Worm (Caenorhabditis elegans) whole organism, dauer: ENCODE results near the gene ver-3.

ENCODE experiments used
- unc-62 ChIP-seq: sonication (generic microtip); optimal IDR thresholded peaks from 2 replicates; lab custom pipeline; 2017; ENCODE audit warnings: missing biosample characterization, missing genetic modification reagents, missing genetic modification characterization

ver-3 gene

ce11 chrX:11016100-11016499 lies 23.8 kb downstream of the ver-3 start, which contains the start of gene egl-15:
egl-15 (plus strand) TSS chrX:11016400.
- no peak for TF ChIP-seq unc-62 (GFP tag; lab: Kevin White, UChicago)

- TF ChIP-seq unc-62 (GFP tag; lab: Kevin White, UChicago) = no peak
Observed at ce11 chrX:11028617-11029016, 36.3 kb downstream of the ver-3 start, which contains the start of gene ldb-1. ldb-1 (plus strand) TSS chrX:11028917.

DNA sequence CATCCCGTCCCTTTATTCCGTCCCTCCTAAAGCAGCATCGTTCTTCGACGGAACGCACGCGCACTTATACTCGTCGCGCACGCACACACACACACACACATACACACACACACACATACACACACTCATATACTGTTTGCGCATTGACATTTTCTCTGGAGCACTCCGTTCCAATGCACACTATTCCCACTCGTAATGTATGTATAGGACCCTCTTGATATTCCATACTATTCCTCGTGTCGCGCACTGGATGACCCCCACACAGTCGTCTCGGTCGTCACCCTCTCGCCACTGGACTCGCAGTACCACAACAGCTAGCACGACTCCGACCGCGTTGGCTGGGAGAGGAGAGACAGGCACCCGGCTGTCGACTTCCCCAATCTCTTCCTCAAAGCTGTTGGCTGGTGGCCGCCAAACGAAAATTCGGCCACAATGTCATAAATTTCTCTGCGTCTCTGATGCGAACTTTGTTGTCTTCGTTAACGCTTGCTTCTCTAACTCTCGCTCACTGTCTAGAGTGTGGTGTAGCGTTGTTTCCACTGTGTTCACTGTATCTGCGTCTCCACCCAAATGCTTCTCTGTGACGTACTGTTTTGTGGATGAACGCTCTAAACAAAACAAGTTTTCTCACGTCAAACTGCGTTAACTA lies 38.9 kb downstream of the ver-3 start:
- no peak for TF ChIP-seq unc-62 (GFP tag; lab: Kevin White, UChicago)

- TF ChIP-seq unc-62 (GFP tag; lab: Kevin White, UChicago) = no peak
Observed at ce11 chrX:11031869-11032268, 39.6 kb downstream of the ver-3 start.

DNA sequence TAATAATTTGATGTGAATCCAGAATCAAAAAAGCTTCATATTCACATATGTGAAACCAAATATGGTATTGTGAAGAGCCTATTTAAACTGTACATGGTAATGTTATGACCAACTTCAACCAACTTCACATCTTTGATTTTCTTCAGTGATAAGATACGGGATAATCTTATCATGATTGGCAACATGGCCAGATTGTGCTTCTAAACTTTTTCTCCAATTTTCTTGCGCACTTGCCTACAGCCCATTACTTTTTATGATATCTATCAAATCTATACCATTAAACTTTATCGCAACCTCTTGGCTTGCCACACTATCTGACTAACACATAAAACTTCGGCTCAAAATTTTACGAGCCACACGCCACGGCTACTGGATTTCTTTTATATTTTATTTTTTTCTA lies 40.1 kb downstream of the ver-3 start:
- TF ChIP-seq unc-62 (GFP tag; lab: Kevin White, UChicago) = no peak

DNA sequence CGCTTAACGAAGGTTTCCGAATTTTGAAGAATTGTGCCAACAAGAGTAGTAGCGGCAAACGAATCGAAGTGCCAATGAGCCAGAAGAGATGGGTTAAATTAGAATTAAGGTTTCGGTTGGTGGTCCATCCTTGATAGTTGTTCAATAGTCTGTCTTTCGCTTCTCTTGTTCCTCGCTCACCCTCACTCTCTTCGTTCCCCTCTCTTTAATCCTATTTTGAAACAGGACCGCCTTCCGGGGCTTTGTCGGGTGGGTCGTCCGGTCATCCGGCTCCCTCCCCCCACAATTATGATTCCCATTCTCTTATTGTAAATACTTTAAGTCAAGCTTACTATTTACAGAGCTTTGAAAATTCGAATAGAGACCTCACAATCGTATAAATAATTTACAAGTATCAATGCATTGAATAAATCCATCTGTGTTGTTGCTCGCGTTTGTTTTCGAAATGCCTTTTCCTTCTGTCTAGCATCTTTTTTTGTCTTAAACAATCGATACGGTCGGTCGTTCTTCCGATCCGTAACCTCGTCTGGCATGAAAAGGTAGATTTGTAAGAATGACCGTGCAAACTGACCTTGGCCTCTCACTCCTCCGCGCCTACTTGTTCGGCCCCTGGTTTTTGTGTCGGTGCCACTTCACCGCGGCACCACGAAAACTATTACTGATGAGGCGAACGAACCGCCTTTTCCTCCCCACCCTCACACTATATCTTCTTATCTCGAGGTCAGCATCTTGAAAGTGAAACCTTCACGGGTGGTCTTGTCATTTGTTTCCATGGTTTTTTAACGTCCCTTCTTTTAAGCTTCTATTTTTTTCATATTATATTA lies 41.1 kb downstream of the ver-3 start:
- no peak for TF ChIP-seq unc-62 (GFP tag; lab: Kevin White, UChicago)

- no peak for TF ChIP-seq unc-62 (GFP tag; lab: Kevin White, UChicago)
Observed at ce11 chrX:11033952-11034287, 41.6 kb downstream of the ver-3 start.

DNA sequence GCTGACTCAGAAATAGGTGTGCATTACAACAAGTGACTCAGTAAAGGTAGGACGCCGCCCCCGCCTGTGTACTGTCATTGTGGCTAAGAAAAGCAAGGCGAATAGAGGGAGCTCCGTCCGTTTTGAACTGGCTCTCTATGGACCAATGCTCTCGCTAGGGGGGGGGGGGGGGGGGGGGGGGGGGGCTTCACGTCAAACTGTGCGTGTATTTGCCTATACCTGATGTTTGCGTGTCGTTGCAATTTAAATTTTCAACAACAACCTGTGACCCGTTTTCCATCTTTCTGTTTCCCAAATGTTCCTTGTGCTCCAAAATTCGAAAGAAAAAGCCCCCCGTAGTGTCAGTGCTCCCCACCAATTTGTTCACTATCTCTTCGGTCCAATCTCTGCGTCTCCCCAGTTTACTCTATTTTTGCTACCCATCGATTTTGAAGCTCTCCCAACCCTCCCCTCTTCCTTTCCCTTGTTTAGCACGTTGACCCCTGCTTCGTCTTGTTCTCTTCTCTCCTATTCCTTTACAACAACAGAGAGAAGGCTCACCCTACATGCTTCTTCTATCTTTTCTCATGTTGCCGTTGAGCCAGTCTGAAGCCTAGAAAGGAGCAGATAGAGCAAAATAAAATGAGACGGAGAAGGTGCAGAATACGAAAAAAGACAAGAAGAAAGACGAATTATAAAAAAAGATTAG lies 42.3 kb downstream of the ver-3 start:
- TF ChIP-seq unc-62 (GFP tag; lab: Kevin White, UChicago) = no peak

DNA sequence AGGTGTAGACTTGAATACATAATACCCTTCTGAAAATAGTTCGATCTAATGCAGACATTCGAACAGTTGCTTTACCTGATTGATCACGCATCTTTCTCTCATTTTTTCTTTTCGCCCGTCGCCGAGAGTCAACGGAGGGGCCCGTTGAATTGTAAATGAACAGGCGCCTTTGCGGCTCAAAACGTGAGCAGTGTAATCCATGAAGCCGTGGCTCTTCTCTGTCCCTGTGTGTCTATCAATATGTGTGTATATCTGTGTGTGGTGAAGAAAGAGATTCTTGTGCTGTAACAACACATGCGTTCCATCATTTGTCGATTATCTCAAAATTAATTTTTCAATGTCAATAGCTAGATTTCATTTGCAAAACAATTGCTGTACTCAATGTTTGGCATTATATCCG lies 43.3 kb downstream of the ver-3 start:
- no peak for TF ChIP-seq unc-62 (GFP tag; lab: Kevin White, UChicago)

DNA sequence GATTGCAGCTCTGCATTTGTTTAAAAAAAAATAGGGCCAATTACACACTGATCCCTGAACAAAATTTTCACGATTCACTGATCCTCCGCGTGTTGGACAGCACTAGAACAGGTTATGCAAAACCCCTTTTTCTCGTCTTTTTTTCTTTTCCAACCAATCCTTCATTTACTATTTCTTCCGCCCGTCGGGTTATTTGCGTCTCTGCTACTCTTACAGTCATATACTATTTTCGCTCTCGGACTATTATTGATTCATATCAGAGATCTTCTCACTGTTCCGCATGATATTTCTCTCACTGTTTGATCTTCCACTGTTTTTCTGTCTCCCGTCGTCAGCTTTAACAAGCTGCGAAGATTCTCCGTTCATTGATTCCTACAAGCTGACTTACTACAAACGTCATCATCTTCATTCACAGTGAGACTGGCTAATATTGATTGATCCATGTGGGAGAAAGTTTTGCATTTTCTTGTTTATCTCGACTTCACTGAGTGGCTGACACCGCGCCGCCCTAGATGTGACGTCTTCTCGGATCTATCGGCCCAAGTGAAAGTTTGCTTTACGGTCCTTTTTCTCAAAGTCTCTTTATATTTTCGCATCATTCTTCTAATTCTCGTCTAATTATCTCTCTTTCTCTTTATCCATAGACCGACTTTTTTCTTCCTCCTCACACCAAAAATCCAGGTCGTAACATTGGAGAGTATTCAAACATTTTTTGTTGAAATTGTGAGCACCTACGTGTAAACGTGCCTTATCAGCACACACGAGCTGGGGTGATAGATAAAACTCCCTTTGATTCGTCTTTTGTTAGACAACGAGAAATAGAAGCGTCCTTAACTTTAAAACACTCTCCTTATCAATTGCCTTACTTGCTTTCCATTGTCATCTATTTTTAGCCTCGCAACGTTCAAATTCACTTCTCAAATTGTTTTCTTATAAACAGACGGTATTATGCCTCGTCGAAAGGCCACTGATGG lies 44.1 kb downstream of the ver-3 start:
- TF ChIP-seq unc-62 (GFP tag; lab: Kevin White, UChicago) = no peak

DNA sequence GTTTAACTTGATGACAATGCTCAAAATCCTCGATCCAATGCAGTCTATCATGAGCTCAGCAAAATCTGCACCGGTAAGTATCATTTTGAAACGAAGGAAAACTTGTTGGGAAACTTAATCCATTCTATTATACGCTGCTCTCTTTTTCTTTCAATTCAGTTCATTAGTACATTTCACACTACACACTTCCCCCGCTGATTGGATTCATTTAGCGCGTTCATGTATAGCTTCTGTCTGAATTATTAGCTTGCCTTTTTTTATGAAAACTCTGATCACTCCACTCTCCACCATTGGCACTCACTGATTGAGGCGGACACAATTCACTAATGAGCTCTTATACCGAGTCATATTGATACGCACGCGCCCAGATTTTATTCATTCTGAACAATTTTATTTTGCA lies 45.9 kb downstream of the ver-3 start:
- no peak for TF ChIP-seq unc-62 (GFP tag; lab: Kevin White, UChicago)

DNA sequence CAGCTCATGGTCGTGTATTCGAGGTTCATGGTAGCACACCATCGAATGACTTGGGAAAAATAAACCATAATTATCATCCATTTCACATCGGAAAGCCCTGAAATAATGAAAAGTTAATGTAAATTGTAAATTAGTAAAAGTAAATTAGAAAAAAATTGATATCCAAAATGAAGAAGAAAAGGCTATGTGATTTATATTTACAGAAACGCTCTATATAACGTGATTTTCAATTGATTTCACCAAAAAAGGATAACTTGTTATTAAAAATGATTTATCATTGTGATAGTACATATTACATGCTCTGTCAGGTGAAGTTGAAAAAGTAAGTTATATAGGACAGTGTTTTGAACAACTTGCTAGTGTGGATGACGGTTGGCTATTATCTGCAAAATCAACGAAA lies 50.5 kb downstream of the ver-3 start, which contains the start of gene C09F12.3:
TSS of gene C09F12.3 (minus strand) at position 101 of the 400 bp plus-strand sequence.
- no peak for TF ChIP-seq unc-62 (GFP tag; lab: Kevin White, UChicago)

DNA sequence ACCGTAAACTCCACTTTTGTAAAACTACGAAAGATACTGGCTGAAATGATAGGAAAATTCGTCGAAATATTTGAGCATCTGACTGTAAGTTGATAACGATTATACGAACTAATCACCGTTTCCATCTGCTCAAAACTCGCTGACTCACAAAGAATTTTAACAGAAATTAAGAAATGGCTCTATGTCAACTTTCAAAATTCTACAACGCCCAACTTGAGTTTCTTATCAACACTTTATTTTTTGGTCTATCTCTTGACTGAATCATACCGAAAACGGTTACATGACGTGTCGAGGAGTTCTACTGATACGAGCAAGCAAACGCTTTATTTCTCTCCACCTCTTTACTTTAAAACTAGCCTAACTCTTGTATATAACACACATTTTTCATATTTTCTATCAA lies 54.9 kb downstream of the ver-3 start, which contains the start of gene clc-1:
TSS of gene clc-1 (plus strand) at position 264 of the 400 bp plus-strand sequence.
- TF ChIP-seq unc-62 (GFP tag; lab: Kevin White, UChicago) = no peak
